Worm (Caenorhabditis elegans) whole organism, L4 larva: ENCODE results near the gene sex-1.

Experiments used
- D1046.2 ChIP-seq: fragments of 200-800 bp; sonication (Bioruptor generic); IDR thresholded peaks from 2 replicates; pipeline ENCODE4 v1.3.6; 2022; ENCODE audit warnings: missing genetic modification characterization, missing compliant biosample characterization
- F37D6.2 ChIP-seq: sonication (generic microtip); optimal IDR thresholded peaks from 2 replicates; lab custom pipeline; 2016; ENCODE audit warnings: mild to moderate bottlenecking, missing genetic modification characterization, missing compliant biosample characterization
- F44E2.7 ChIP-seq: fragments of 200-800 bp; sonication (Bioruptor generic); IDR thresholded peaks from 2 replicates; pipeline ENCODE4 v2.1.2; 2022; ENCODE audit warnings: missing genetic modification characterization, missing compliant biosample characterization
- Y105C5A.15 ChIP-seq: fragments of 200-800 bp; sonication (Bioruptor generic); IDR thresholded peaks from 2 replicates; pipeline ENCODE4 v1.3.6; 2022; ENCODE audit warnings: missing genetic modification characterization, missing compliant biosample characterization
- Y5F2A.4 ChIP-seq: fragments of 200-800 bp; sonication (Bioruptor generic); optimal IDR thresholded peaks from 2 replicates; lab custom pipeline; 2018; ENCODE audit warnings: mild to moderate bottlenecking, missing genetic modification characterization, missing compliant biosample characterization
- aha-1 ChIP-seq: fragments of 150-350 bp; peaks from one replicate; lab custom pipeline; 2014; ENCODE audit warnings: missing biosample characterization, missing genetic modification characterization
- ceh-20 ChIP-seq: fragments of 200-800 bp; sonication (Bioruptor generic); IDR thresholded peaks from 2 replicates; pipeline ENCODE4 v1.3.6; 2022; ENCODE audit warnings: missing genetic modification reagents, missing genetic modification characterization, missing compliant biosample characterization
- ceh-44 ChIP-seq: fragments of 200-800 bp; sonication (Bioruptor generic); IDR thresholded peaks from 2 replicates; pipeline ENCODE4 v1.3.6; 2022; ENCODE audit warnings: missing genetic modification reagents, missing genetic modification characterization, missing compliant biosample characterization
- ceh-82 ChIP-seq: sonication (generic microtip); optimal IDR thresholded peaks from 2 replicates; lab custom pipeline; 2017; ENCODE audit warnings: missing biosample characterization, missing genetic modification characterization
- ctbp-1 ChIP-seq: fragments of 200-800 bp; sonication (Bioruptor generic); IDR thresholded peaks from 2 replicates; pipeline ENCODE4 v1.3.6; 2022; ENCODE audit warnings: missing genetic modification reagents, missing genetic modification characterization, missing compliant biosample characterization
- daf-16 ChIP-seq, 3 experiments: sonication (generic microtip); optimal IDR thresholded peaks; 2 replicates each; lab custom pipeline; 2016 to 2017; ENCODE audit warnings: missing genetic modification characterization in 3 of 3, missing genetic modification reagents in 3 of 3, mild to moderate bottlenecking in 2 of 3, missing compliant biosample characterization in 2 of 3, missing biosample characterization in 1 of 3, moderate library complexity in 1 of 3
- dmd-6 ChIP-seq: fragments of 200-800 bp; sonication (Bioruptor generic); IDR thresholded peaks from 2 replicates; pipeline ENCODE4 v1.3.6; 2022; ENCODE audit warnings: missing genetic modification reagents, missing genetic modification characterization, missing compliant biosample characterization
- dmd-8 ChIP-seq: fragments of 200-800 bp; sonication (Bioruptor generic); IDR thresholded peaks from 2 replicates; pipeline ENCODE4 v1.3.6; 2022; ENCODE audit warnings: missing genetic modification characterization, missing compliant biosample characterization
- dmd-9 ChIP-seq: fragments of 200-800 bp; sonication (Bioruptor generic); IDR thresholded peaks from 2 replicates; pipeline ENCODE4 v1.3.6; 2022; ENCODE audit warnings: missing genetic modification reagents, missing genetic modification characterization, missing compliant biosample characterization
- dve-1 ChIP-seq: sonication (generic microtip); optimal IDR thresholded peaks from 2 replicates; lab custom pipeline; 2017; ENCODE audit warnings: antibody characterized with exemption, mild to moderate bottlenecking, missing genetic modification characterization, missing compliant biosample characterization; ENCODE audit not compliant: insufficient read depth
- egl-27 ChIP-seq: sonication (generic microtip); optimal IDR thresholded peaks from 3 replicates; lab custom pipeline; 2017; ENCODE audit warnings: missing biosample characterization, missing genetic modification reagents, missing genetic modification characterization
- egl-43 ChIP-seq: fragments of 200-800 bp; sonication (Bioruptor generic); IDR thresholded peaks from 2 replicates; pipeline ENCODE4 v1.3.6; 2022; ENCODE audit warnings: missing genetic modification reagents, missing genetic modification characterization, missing compliant biosample characterization
- gei-8 ChIP-seq: fragments of 200-800 bp; sonication (Bioruptor generic); optimal IDR thresholded peaks from 2 replicates; lab custom pipeline; 2018; ENCODE audit warnings: mild to moderate bottlenecking, missing genetic modification characterization, missing compliant biosample characterization
- hif-1 ChIP-seq, 2 experiments: sonication (generic microtip); optimal IDR thresholded peaks; 2 replicates each; lab custom pipeline; 2016 to 2017; ENCODE audit warnings: missing compliant biosample characterization in 2 of 2, missing genetic modification characterization in 2 of 2, missing genetic modification reagents in 2 of 2, missing genotype in 2 of 2, mild to moderate bottlenecking in 1 of 2
- hlh-30 ChIP-seq: sonication (generic microtip); optimal IDR thresholded peaks from 2 replicates; lab custom pipeline; 2017; ENCODE audit warnings: antibody characterized with exemption, mild to moderate bottlenecking, missing genetic modification characterization, missing compliant biosample characterization; ENCODE audit not compliant: insufficient read depth
- lim-7 ChIP-seq: fragments of 200-800 bp; sonication (Bioruptor generic); IDR thresholded peaks from 2 replicates; pipeline ENCODE4 v1.3.6; 2022; ENCODE audit warnings: missing genetic modification characterization, missing compliant biosample characterization
- lin-1 ChIP-seq: fragments of 200-800 bp; sonication (Bioruptor generic); IDR thresholded peaks from 2 replicates; pipeline ENCODE4 v1.3.6; 2022; ENCODE audit warnings: missing genetic modification reagents, missing genetic modification characterization, missing compliant biosample characterization
- lin-13 ChIP-seq: fragments of 150-350 bp; optimal IDR thresholded peaks from 2 replicates; lab custom pipeline; 2014; ENCODE audit warnings: missing biosample characterization, missing genetic modification reagents, missing genetic modification characterization
- lin-15B ChIP-seq: fragments of 150-350 bp; sonication (generic microtip); optimal IDR thresholded peaks from 3 replicates; lab custom pipeline; 2014; ENCODE audit warnings: missing biosample characterization, missing genetic modification characterization
- lin-39 ChIP-seq: fragments of 150-350 bp; optimal IDR thresholded peaks from 2 replicates; lab custom pipeline; 2014; ENCODE audit warnings: missing biosample characterization, missing genetic modification reagents, missing genetic modification characterization
- mes-2 ChIP-seq: sonication (generic microtip); optimal IDR thresholded peaks from 2 replicates; lab custom pipeline; 2016; ENCODE audit warnings: missing genotype, mild to moderate bottlenecking, missing genetic modification characterization, missing compliant biosample characterization; ENCODE audit not compliant: poor library complexity, severe bottlenecking
- mxl-2 ChIP-seq: fragments of 200-800 bp; sonication (Bioruptor generic); conservative IDR thresholded peaks from 2 replicates; pipeline ENCODE4 v1.3.6; 2022; ENCODE audit warnings: missing genetic modification reagents, missing genetic modification characterization, missing compliant biosample characterization
- mxl-3 ChIP-seq: fragments of 200-800 bp; sonication (Bioruptor generic); optimal IDR thresholded peaks from 2 replicates; lab custom pipeline; 2018; ENCODE audit warnings: mild to moderate bottlenecking, missing genetic modification characterization, missing compliant biosample characterization
- nhr-10 ChIP-seq: fragments of 150-350 bp; optimal IDR thresholded peaks from 2 replicates; lab custom pipeline; 2014; ENCODE audit warnings: missing biosample characterization, missing genetic modification characterization
- nhr-102 ChIP-seq: sonication (generic microtip); optimal IDR thresholded peaks from 2 replicates; lab custom pipeline; 2016; ENCODE audit warnings: mild to moderate bottlenecking, missing genetic modification characterization, moderate library complexity, missing compliant biosample characterization
- nhr-28 ChIP-seq: fragments of 150-350 bp; optimal IDR thresholded peaks from 2 replicates; lab custom pipeline; 2014; ENCODE audit warnings: missing biosample characterization, missing genetic modification characterization
- nhr-48 ChIP-seq: sonication (generic microtip); optimal IDR thresholded peaks from 2 replicates; lab custom pipeline; 2016; ENCODE audit warnings: mild to moderate bottlenecking, missing genetic modification characterization, missing compliant biosample characterization
- php-3 ChIP-seq: fragments of 200-800 bp; sonication (Bioruptor generic); IDR thresholded peaks from 2 replicates; pipeline ENCODE4 v1.3.6; 2022; ENCODE audit warnings: missing genetic modification reagents, missing genetic modification characterization, missing compliant biosample characterization
- skn-1 ChIP-seq: fragments of 150-350 bp; optimal IDR thresholded peaks from 2 replicates; lab custom pipeline; 2014; ENCODE audit warnings: missing biosample characterization, missing genetic modification characterization
- tra-1 ChIP-seq: fragments of 200-800 bp; sonication (Bioruptor generic); IDR thresholded peaks from 2 replicates; pipeline ENCODE4 v1.3.6; 2022; ENCODE audit warnings: missing genetic modification reagents, missing genetic modification characterization, missing compliant biosample characterization
- vab-7 ChIP-seq: fragments of 200-800 bp; sonication (Bioruptor generic); IDR thresholded peaks from 2 replicates; pipeline ENCODE4 v1.3.6; 2022; ENCODE audit warnings: missing genetic modification reagents, missing genetic modification characterization, missing compliant biosample characterization
- zfp-2 ChIP-seq: sonication (generic microtip); optimal IDR thresholded peaks from 2 replicates; lab custom pipeline; 2016; ENCODE audit warnings: mild to moderate bottlenecking, missing genetic modification characterization, missing compliant biosample characterization
- zip-11 ChIP-seq: fragments of 200-800 bp; sonication (Bioruptor generic); IDR thresholded peaks from 2 replicates; pipeline ENCODE4 v1.3.6; 2022; ENCODE audit warnings: missing genetic modification characterization, missing compliant biosample characterization

Gene sex-1

ce11 chrX:10188493-10188895, 16.7 kb downstream of the sex-1 start (continued):
- peak; percentile 50 for TF ChIP-seq nhr-102
- no peak for TF ChIP-seq Y5F2A.4 (GFP tag; lab: Kevin White, UChicago)
- TF ChIP-seq tra-1: peak; percentile 92
- peak; percentile 51 for TF ChIP-seq dmd-6 (GFP tag; lab: Robert Waterston, UW)
- TF ChIP-seq dmd-8: no peak
- TF ChIP-seq nhr-48 (tag; lab: Kevin White, UChicago): peak; percentile 53
- peak; percentile 62 for TF ChIP-seq mes-2
- no peak for TF ChIP-seq lin-39 (tag; lab: Kevin White, UChicago)
- TF ChIP-seq lin-1: peak; percentile 35; the same call in 1 of the 2 replicates
- no peak for TF ChIP-seq D1046.2
- peak; percentile 92 for TF ChIP-seq mxl-3 (GFP tag; lab: Kevin White, UChicago)
- peak; percentile 70 for TF ChIP-seq F37D6.2
- peak; percentile 85 for TF ChIP-seq nhr-28 (tag; lab: Kevin White, UChicago)
- TF ChIP-seq egl-27: no peak
- TF ChIP-seq dve-1 (tag; lab: Kevin White, UChicago): peak; percentile 83
- no peak for TF ChIP-seq dmd-9
- TF ChIP-seq ceh-20: peak; percentile 57; the same call in 1 of the 2 replicates
- no peak for TF ChIP-seq skn-1 (tag; lab: Kevin White, UChicago)
- TF ChIP-seq gei-8: peak; percentile 27
- TF ChIP-seq lin-15B (tag; lab: Kevin White, UChicago): no peak
- peak in 1 of 2 experiments; percentile 64 for TF ChIP-seq daf-16 (GFP tag; optimal IDR thresholded peaks at IDR 0.05; lab: Kevin White, UChicago)
- peak; percentile 38 for TF ChIP-seq daf-16 (tag; optimal IDR thresholded peaks at IDR 0.05; lab: Kevin White, UChicago)
- no peak for TF ChIP-seq lim-7 (GFP tag; lab: Robert Waterston, UW)
- TF ChIP-seq egl-43 (GFP tag; lab: Robert Waterston, UW): peak; percentile 77; the same call in 1 of the 2 replicates
- TF ChIP-seq lin-13: peak; percentile 26
- TF ChIP-seq ctbp-1: peak; percentile 74
- TF ChIP-seq ceh-82: no peak
- no peak for TF ChIP-seq zip-11 (GFP tag; lab: Robert Waterston, UW)
- TF ChIP-seq mxl-2: no peak
- no peak for TF ChIP-seq vab-7 (GFP tag; lab: Robert Waterston, UW)
- peak; percentile 95 for TF ChIP-seq hlh-30 (tag; lab: Kevin White, UChicago)
- peak; percentile 72; the same call in 1 of the 2 replicates for TF ChIP-seq ceh-44 (GFP tag; lab: Robert Waterston, UW)
- peak; percentile 29 for TF ChIP-seq nhr-10 (tag; lab: Kevin White, UChicago)
- peak; percentile 21 to 68 for TF ChIP-seq hif-1 (tag; optimal IDR thresholded peaks at IDR 0.05; lab: Kevin White, UChicago)
- TF ChIP-seq zfp-2 (tag; lab: Kevin White, UChicago): peak; percentile 33
- no peak for TF ChIP-seq F44E2.7 (GFP tag; lab: Robert Waterston, UW)

ce11 chrX:10184708-10185107, 20.5 kb downstream of the sex-1 start:
- TF ChIP-seq aha-1 (tag; lab: Kevin White, UChicago): peak; percentile 90
- no peak for TF ChIP-seq lin-1
- no peak for TF ChIP-seq dmd-6 (GFP tag; lab: Robert Waterston, UW)
- TF ChIP-seq Y105C5A.15: no peak

- TF ChIP-seq php-3 (GFP tag; lab: Robert Waterston, UW): 0 out of 2 replicates have a peak, but pooled peaks have one; percentile 24
- no peak for TF ChIP-seq daf-16 (GFP tag; optimal IDR thresholded peaks at IDR 0.05; lab: Kevin White, UChicago)
- TF ChIP-seq daf-16 (tag; optimal IDR thresholded peaks at IDR 0.05; lab: Kevin White, UChicago): no peak
These were observed 21.5 kb downstream of the sex-1 start, which contains the start of gene arrd-28 for ce11 chrX:10183695-10184094. TSS of gene arrd-28 (plus strand) at chrX:10183995.
